Fruit fly (Drosophila melanogaster): ENCODE results near the gene MSBP.

DNA sequence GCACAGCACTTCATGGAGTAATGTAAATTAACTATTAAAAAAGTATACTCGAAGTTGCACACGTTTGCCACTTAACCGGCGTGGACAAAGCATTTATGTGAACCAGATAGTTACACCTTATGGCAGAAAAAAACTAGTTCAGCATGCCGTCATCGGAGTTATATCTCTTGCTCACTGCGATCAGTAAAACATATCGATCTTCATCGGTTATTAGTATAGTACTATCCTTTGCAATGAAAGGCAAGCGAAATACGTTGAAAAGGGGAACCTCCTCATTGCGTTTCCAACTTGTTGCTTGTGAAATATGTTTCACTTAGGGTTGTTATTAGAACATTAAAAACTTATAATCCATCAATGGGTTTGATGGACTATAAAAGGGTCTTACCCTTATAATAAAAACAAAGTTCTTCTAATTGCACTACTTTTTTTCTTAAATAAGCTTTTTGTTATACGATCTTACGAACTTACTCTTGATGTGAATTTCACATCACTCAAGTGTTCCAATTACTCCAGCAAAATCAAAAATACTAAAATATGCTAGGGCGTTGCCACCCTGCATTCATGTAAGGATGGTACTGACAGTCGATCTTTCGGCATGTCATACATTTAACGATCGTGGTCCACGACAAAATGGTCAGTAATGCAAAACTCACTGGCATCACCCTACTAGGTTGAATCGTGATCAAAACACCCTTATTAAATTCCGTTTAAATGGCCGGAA, 19.8 kb upstream of the MSBP start, which contains the start of gene CycD:
- no peak for TF ChIP-seq Hr78 (GFP tag; optimal IDR thresholded peaks at IDR 0.05)
- TF ChIP-seq Mio (GFP tag; optimal IDR thresholded peaks at IDR 0.05): no peak
- TF ChIP-seq sv (GFP tag; optimal IDR thresholded peaks at IDR 0.05): no peak
- TF ChIP-seq br (GFP tag; optimal IDR thresholded peaks at IDR 0.05): no peak
- no peak for TF ChIP-seq Rel (GFP tag; optimal IDR thresholded peaks at IDR 0.05)
- no peak for TF ChIP-seq Rel (tag; optimal IDR thresholded peaks at IDR 0.05)
